Fruit fly (Drosophila melanogaster): ENCODE results near the gene CG43121.

- TF ChIP-seq Dfd (GFP tag; optimal IDR thresholded peaks at IDR 0.05) = no peak
- TF ChIP-seq Mio (GFP tag; optimal IDR thresholded peaks at IDR 0.05) = no peak
- no peak for TF ChIP-seq h (GFP tag; optimal IDR thresholded peaks at IDR 0.05)
- no peak for TF ChIP-seq lola (GFP tag; optimal IDR thresholded peaks at IDR 0.05)
- TF ChIP-seq pan (optimal IDR thresholded peaks at IDR 0.05) = no peak
These were observed 49.8 kb downstream of the CG43121 start, which contains the start of gene CG9628 for dm6 chr3L:14622457-14622899.
